Worm (Caenorhabditis elegans) whole organism, L4 larva: ENCODE data around the gene coa-7.

ENCODE experiments used
- ceh-82 ChIP-seq: sonication (generic microtip); optimal IDR thresholded peaks from 2 replicates; lab custom pipeline; 2017; ENCODE audit warnings: missing biosample characterization, missing genetic modification characterization
- dpl-1 ChIP-seq: fragments of 150-350 bp; optimal IDR thresholded peaks from 2 replicates; lab custom pipeline; 2014; ENCODE audit warnings: missing biosample characterization, missing genetic modification reagents, missing genetic modification characterization
- egl-43 ChIP-seq: fragments of 200-800 bp; sonication (Bioruptor generic); IDR thresholded peaks from 2 replicates; pipeline ENCODE4 v1.3.6; 2022; ENCODE audit warnings: missing genetic modification reagents, missing genetic modification characterization, missing compliant biosample characterization
- hif-1 ChIP-seq, 2 experiments: sonication (generic microtip); optimal IDR thresholded peaks; 2 replicates each; lab custom pipeline; 2016 to 2017; ENCODE audit warnings: missing compliant biosample characterization in 2 of 2, missing genetic modification characterization in 2 of 2, missing genetic modification reagents in 2 of 2, missing genotype in 2 of 2, mild to moderate bottlenecking in 1 of 2
- lin-1 ChIP-seq: fragments of 200-800 bp; sonication (Bioruptor generic); IDR thresholded peaks from 2 replicates; pipeline ENCODE4 v1.3.6; 2022; ENCODE audit warnings: missing genetic modification reagents, missing genetic modification characterization, missing compliant biosample characterization
- lin-15B ChIP-seq: fragments of 150-350 bp; sonication (generic microtip); optimal IDR thresholded peaks from 3 replicates; lab custom pipeline; 2014; ENCODE audit warnings: missing biosample characterization, missing genetic modification characterization
- mep-1 ChIP-seq: fragments of 150-350 bp; sonication (generic microtip); optimal IDR thresholded peaks from 3 replicates; lab custom pipeline; 2014; ENCODE audit warnings: missing biosample characterization, missing genetic modification characterization
- nhr-11 ChIP-seq: fragments of 150-350 bp; optimal IDR thresholded peaks from 2 replicates; lab custom pipeline; 2014; ENCODE audit warnings: missing biosample characterization, missing genetic modification characterization
- set-16 ChIP-seq: fragments of 200-800 bp; sonication (Bioruptor generic); IDR thresholded peaks from 2 replicates; pipeline ENCODE4 v1.3.6; 2022; ENCODE audit warnings: missing genetic modification reagents, missing genetic modification characterization, missing compliant biosample characterization
- snpc-4 ChIP-seq: fragments of 150-350 bp; optimal IDR thresholded peaks from 2 replicates; lab custom pipeline; 2014; ENCODE audit warnings: missing biosample characterization, missing genetic modification characterization
- zip-2 ChIP-seq: fragments of 150-350 bp; optimal IDR thresholded peaks from 2 replicates; lab custom pipeline; 2014; ENCODE audit warnings: missing biosample characterization, missing genetic modification characterization

ce11 chrII:11652679-11653174 lies 1.8 kb upstream of the coa-7 start, which contains the start of the genes rad-23 and rpn-12:
- TF ChIP-seq lin-15B (tag; lab: Kevin White, UChicago), result no peak
- no peak for TF ChIP-seq set-16 (GFP tag; lab: Robert Waterston, UW)
- no peak for TF ChIP-seq lin-1 (GFP tag; lab: Robert Waterston, UW)
- no peak for TF ChIP-seq egl-43 (GFP tag; lab: Robert Waterston, UW)
- TF ChIP-seq ceh-82 (tag; lab: Kevin White, UChicago), result no peak
- TF ChIP-seq nhr-11 (tag; lab: Kevin White, UChicago), result no peak
- no peak for TF ChIP-seq zip-2 (tag; lab: Kevin White, UChicago)
- no peak for TF ChIP-seq mep-1 (tag; lab: Kevin White, UChicago)
- peak; percentile 71 for TF ChIP-seq dpl-1
- TF ChIP-seq hif-1 (tag; optimal IDR thresholded peaks at IDR 0.05; lab: Kevin White, UChicago), result peak in 1 of 2 experiments; percentile 18
- no peak for TF ChIP-seq snpc-4 (tag; lab: Kevin White, UChicago)
